Fruit fly (Drosophila melanogaster): ENCODE measurements around the gene ppk28.

The ppk28 gene

DNA sequence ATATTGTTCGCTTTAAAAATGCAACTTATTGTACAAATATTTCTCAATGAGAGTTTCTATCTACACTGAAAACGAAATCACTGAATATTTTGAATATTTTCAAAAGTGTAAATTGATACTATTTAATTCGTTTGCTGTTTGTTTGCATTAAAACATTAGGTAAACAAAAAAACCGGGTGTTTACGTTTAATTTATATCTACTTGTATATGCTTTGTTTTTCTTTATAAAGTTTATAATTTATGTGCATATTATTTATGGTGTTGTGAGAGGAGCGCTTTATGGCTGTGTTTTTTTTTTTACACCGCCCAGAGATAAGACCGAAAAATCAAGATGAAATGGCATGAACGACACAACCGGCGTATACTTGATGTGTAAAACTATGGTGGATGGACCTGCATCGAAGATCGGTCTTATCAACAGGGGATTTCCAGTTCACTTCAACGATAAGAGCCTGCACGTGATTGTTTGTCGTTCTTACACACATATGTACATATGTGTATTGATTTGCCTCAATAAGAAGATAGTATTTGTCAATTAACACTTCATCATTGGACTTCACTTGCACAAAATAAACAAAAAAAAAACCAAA lies 23.7 kb downstream of the ppk28 start (continued):
- TF ChIP-seq Nf-YB (GFP tag; optimal IDR thresholded peaks at IDR 0.05) = no peak
- no peak for TF ChIP-seq Dad (GFP tag; optimal IDR thresholded peaks at IDR 0.05)
- no peak for TF ChIP-seq Neu2 (GFP tag; optimal IDR thresholded peaks at IDR 0.05; ENCODE audit: borderline replicate concordance)
- TF ChIP-seq CG10959 (GFP tag; IDR thresholded peaks at IDR 0.05) = no peak
- no peak for TF ChIP-seq CG18476 (GFP tag; optimal IDR thresholded peaks at IDR 0.05)
- no peak for TF ChIP-seq CG4854 (GFP tag; optimal IDR thresholded peaks at IDR 0.05)
- peak in 1 of 2 experiments; percentile 46 for TF ChIP-seq Hr51 (GFP tag; optimal IDR thresholded peaks at IDR 0.05)
- no peak for TF ChIP-seq ken (GFP tag; IDR thresholded peaks at IDR 0.05)
- no peak for TF ChIP-seq chif (GFP tag; optimal IDR thresholded peaks at IDR 0.05)
- TF ChIP-seq nau (GFP tag; optimal IDR thresholded peaks at IDR 0.05) = no peak
- 0 out of 2 replicates have a peak, but pooled peaks have one; percentile 13 for TF ChIP-seq CG4730 (GFP tag; IDR thresholded peaks at IDR 0.05)
- no peak for TF ChIP-seq CG5245 (GFP tag; optimal IDR thresholded peaks at IDR 0.05)
- TF ChIP-seq Hey (tag; optimal IDR thresholded peaks at IDR 0.05) = no peak
- TF ChIP-seq CG4424 (GFP tag; optimal IDR thresholded peaks at IDR 0.05) = no peak
- TF ChIP-seq Trl (optimal IDR thresholded peaks at IDR 0.05) = no peak
- TF ChIP-seq Trl (GFP tag; optimal IDR thresholded peaks at IDR 0.05) = no peak
- TF ChIP-seq dmrt99B (tag; optimal IDR thresholded peaks at IDR 0.05) = peak; percentile 27
- TF ChIP-seq CG11504 (tag; optimal IDR thresholded peaks at IDR 0.05) = peak; percentile 35
- TF ChIP-seq Bgb (GFP tag; IDR thresholded peaks at IDR 0.05; ENCODE audit: partially characterized antibody) = no peak
- no peak for TF ChIP-seq CG15601 (tag; optimal IDR thresholded peaks at IDR 0.05)
- no peak for TF ChIP-seq wek (GFP tag; optimal IDR thresholded peaks at IDR 0.05)
- no peak for TF ChIP-seq CG42726 (GFP tag; IDR thresholded peaks at IDR 0.05; ENCODE audit: partially characterized antibody)
- TF ChIP-seq CG17328 (GFP tag; IDR thresholded peaks at IDR 0.05) = no peak
- no peak for TF ChIP-seq az2 (GFP tag; optimal IDR thresholded peaks at IDR 0.05)
- peak; percentile 42 for TF ChIP-seq sens (GFP tag)
- TF ChIP-seq Atf3 (GFP tag; optimal IDR thresholded peaks at IDR 0.05) = no peak
- TF ChIP-seq CG2678 (tag; optimal IDR thresholded peaks at IDR 0.05) = peak; percentile 44
- peak; percentile 13; the same call in 1 of the 2 replicates for TF ChIP-seq Drgx (GFP tag; IDR thresholded peaks at IDR 0.05)
- TF ChIP-seq Blimp-1 (GFP tag; optimal IDR thresholded peaks at IDR 0.05) = peak; percentile 6
- no peak for TF ChIP-seq Vsx1 (GFP tag; optimal IDR thresholded peaks at IDR 0.05)
- TF ChIP-seq eve (GFP tag; optimal IDR thresholded peaks at IDR 0.05) = no peak
- TF ChIP-seq ATbp (GFP tag; optimal IDR thresholded peaks at IDR 0.05) = no peak
- TF ChIP-seq MESR4 (GFP tag; optimal IDR thresholded peaks at IDR 0.05) = no peak
- TF ChIP-seq wdn (GFP tag; IDR thresholded peaks at IDR 0.05) = no peak
- no peak for TF ChIP-seq Ravus (GFP tag; IDR thresholded peaks at IDR 0.05)
- TF ChIP-seq Atf6 (GFP tag; IDR thresholded peaks at IDR 0.05) = peak; percentile 25; the same call in 1 of the 2 replicates
- no peak for TF ChIP-seq kah (GFP tag; optimal IDR thresholded peaks at IDR 0.05)
- TF ChIP-seq CG15073 (GFP tag; optimal IDR thresholded peaks at IDR 0.05) = no peak
- no peak for TF ChIP-seq hb (GFP tag; IDR thresholded peaks at IDR 0.05; ENCODE audit: partially characterized antibody)
- no peak for TF ChIP-seq gsb-n (tag; optimal IDR thresholded peaks at IDR 0.05)
- peak; percentile 2 for TF ChIP-seq CoRest (tag; optimal IDR thresholded peaks at IDR 0.05)
- no peak for TF ChIP-seq NFAT (GFP tag; IDR thresholded peaks at IDR 0.05)
- TF ChIP-seq CG2202 (tag; optimal IDR thresholded peaks at IDR 0.05) = no peak
- no peak for TF ChIP-seq MBD-R2 (GFP tag; IDR thresholded peaks at IDR 0.05)
- TF ChIP-seq hkb (optimal IDR thresholded peaks at IDR 0.05) = no peak
- TF ChIP-seq hkb (GFP tag; IDR thresholded peaks at IDR 0.05) = peak; percentile 28; the same call in 1 of the 2 replicates
- TF ChIP-seq CG17385 (GFP tag; optimal IDR thresholded peaks at IDR 0.05) = no peak
- peak in 1 of 2 experiments; percentile 12 for TF ChIP-seq bsh (GFP tag; optimal IDR thresholded peaks at IDR 0.05)
- no peak for TF ChIP-seq CG2712 (tag; optimal IDR thresholded peaks at IDR 0.05)
- peak; percentile 13 for TF ChIP-seq grau (tag; optimal IDR thresholded peaks at IDR 0.05)

Measured in whole organism, embryonic.